Worm (Caenorhabditis elegans): ENCODE data around the gene srh-281.

ce11 chrV:16153375-16153774 is 37.2 kb upstream of the srh-281 start, which contains the start of gene str-254:
- no peak for TF ChIP-seq elt-2 (tag; optimal IDR thresholded peaks at IDR 0.05)
- TF ChIP-seq pqm-1 (tag; optimal IDR thresholded peaks at IDR 0.05): no peak
- no peak for TF ChIP-seq ets-5 (GFP tag; IDR thresholded peaks at IDR 0.05)
- TF ChIP-seq nhr-76 (tag; optimal IDR thresholded peaks at IDR 0.05): no peak
- no peak for TF ChIP-seq blmp-1 (tag; optimal IDR thresholded peaks at IDR 0.05)
- TF ChIP-seq lin-39 (tag; optimal IDR thresholded peaks at IDR 0.05): no peak
- TF ChIP-seq lin-13 (GFP tag; optimal IDR thresholded peaks at IDR 0.05): no peak
- TF ChIP-seq ama-1 (optimal IDR thresholded peaks at IDR 0.05): no peak
